Worm (Caenorhabditis elegans): Measurements from ENCODE around the gene srj-9.

- TF ChIP-seq lsy-2 (tag; optimal IDR thresholded peaks at IDR 0.05) (no peak), cnd-1 (tag; optimal IDR thresholded peaks at IDR 0.05) (no peak), nhr-12 (tag; optimal IDR thresholded peaks at IDR 0.05) (no peak)
These were observed 18.7 kb upstream of the srj-9 start, which contains the start of gene txt-11 for ce11 chrV:3413010-3413409.
